Fruit fly (Drosophila melanogaster): ENCODE data around the gene CG17650.

The CG17650 gene

dm6 chr2L:1727162-1727825 lies 31.6 kb downstream of the CG17650 start:
- TF ChIP-seq Hr83 (GFP tag; optimal IDR thresholded peaks at IDR 0.05; ENCODE audit: poor library complexity, severe bottlenecking) (peak; percentile 30), dl (GFP tag; optimal IDR thresholded peaks at IDR 0.05; ENCODE audit: insufficient read depth in 1 of 2, partially characterized antibody in 2 of 2) (peak; percentile 54 to 61), rgr (GFP tag; optimal IDR thresholded peaks at IDR 0.05) (no peak), brk (GFP tag; optimal IDR thresholded peaks at IDR 0.05) (no peak), Dif (GFP tag; optimal IDR thresholded peaks at IDR 0.05; ENCODE audit: partially characterized antibody) (peak; percentile 69)

DNA sequence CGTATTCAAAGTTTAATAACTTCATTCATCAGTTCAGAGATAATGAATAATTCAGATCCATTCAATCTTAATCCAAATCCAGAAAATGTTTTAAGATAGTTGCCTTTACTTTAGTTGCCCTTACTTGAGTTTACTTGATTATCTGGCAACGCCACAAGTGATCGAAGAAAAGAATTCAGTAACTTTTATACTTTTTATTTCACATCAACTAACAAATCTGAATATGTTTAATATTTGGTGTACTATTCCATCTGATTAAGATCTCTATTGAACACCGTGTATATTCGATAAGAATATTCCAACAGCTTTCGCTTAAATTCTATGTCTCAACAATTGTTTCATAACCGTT lies 34.3 kb downstream of the CG17650 start:
- TF ChIP-seq OdsH (GFP tag; optimal IDR thresholded peaks at IDR 0.05) (no peak), HLH106 (tag; optimal IDR thresholded peaks at IDR 0.05) (no peak), Sp1 (GFP tag; optimal IDR thresholded peaks at IDR 0.05) (no peak), lola (GFP tag; optimal IDR thresholded peaks at IDR 0.05) (no peak), CG32264 (GFP tag; optimal IDR thresholded peaks at IDR 0.05) (no peak)

dm6 chr2L:1723937-1724591 lies 34.8 kb downstream of the CG17650 start, which contains the start of gene Rim2:
Gene Rim2 (minus strand): TSS chr2L:1724388.
- TF ChIP-seq brk (GFP tag; optimal IDR thresholded peaks at IDR 0.05) (peak; percentile 44), dl (GFP tag; optimal IDR thresholded peaks at IDR 0.05; ENCODE audit: insufficient read depth in 1 of 2, partially characterized antibody in 2 of 2) (no peak), GATAd (GFP tag; optimal IDR thresholded peaks at IDR 0.05) (no peak), Hr83 (GFP tag; optimal IDR thresholded peaks at IDR 0.05; ENCODE audit: poor library complexity, severe bottlenecking) (no peak), rgr (GFP tag; optimal IDR thresholded peaks at IDR 0.05) (peak; percentile 45), tai (GFP tag; optimal IDR thresholded peaks at IDR 0.05) (no peak), HLH106 (tag; optimal IDR thresholded peaks at IDR 0.05) (peak; percentile 16), Myc (optimal IDR thresholded peaks at IDR 0.05) (peak; percentile 10), Abd-B (GFP tag; optimal IDR thresholded peaks at IDR 0.05) (no peak), jim (GFP tag; optimal IDR thresholded peaks at IDR 0.05) (no peak), sv (GFP tag; optimal IDR thresholded peaks at IDR 0.05) (no peak), Jra (GFP tag; optimal IDR thresholded peaks at IDR 0.05) (no peak), lola (GFP tag; optimal IDR thresholded peaks at IDR 0.05) (no peak), dsf (GFP tag; optimal IDR thresholded peaks at IDR 0.05; ENCODE audit: borderline replicate concordance) (no peak), CG9705 (GFP tag; optimal IDR thresholded peaks at IDR 0.05) (no peak), CrebA (GFP tag; optimal IDR thresholded peaks at IDR 0.05; ENCODE audit: borderline replicate concordance) (no peak), br (GFP tag; optimal IDR thresholded peaks at IDR 0.05) (no peak), Vsx2 (GFP tag; optimal IDR thresholded peaks at IDR 0.05; ENCODE audit: partially characterized antibody) (no peak), CG32264 (GFP tag; optimal IDR thresholded peaks at IDR 0.05) (no peak), OdsH (GFP tag; optimal IDR thresholded peaks at IDR 0.05) (no peak), Hnf4 (GFP tag; optimal IDR thresholded peaks at IDR 0.05) (no peak), foxo (GFP tag; optimal IDR thresholded peaks at IDR 0.05) (peak in 1 of 2 experiments; percentile 15), Rel (GFP tag; optimal IDR thresholded peaks at IDR 0.05) (no peak), Rel (tag; optimal IDR thresholded peaks at IDR 0.05) (peak; percentile 87), Mio (GFP tag; optimal IDR thresholded peaks at IDR 0.05) (no peak), pan (optimal IDR thresholded peaks at IDR 0.05) (no peak), fru (GFP tag; optimal IDR thresholded peaks at IDR 0.05) (no peak), Hr78 (GFP tag; optimal IDR thresholded peaks at IDR 0.05) (no peak), psq (GFP tag; optimal IDR thresholded peaks at IDR 0.05) (no peak), usp (GFP tag; optimal IDR thresholded peaks at IDR 0.05) (no peak), ey (GFP tag; optimal IDR thresholded peaks at IDR 0.05) (no peak), sage (GFP tag; optimal IDR thresholded peaks at IDR 0.05) (no peak), woc (GFP tag; optimal IDR thresholded peaks at IDR 0.05) (no peak), Dfd (GFP tag; optimal IDR thresholded peaks at IDR 0.05) (no peak), dmrt93B (GFP tag; optimal IDR thresholded peaks at IDR 0.05) (no peak), h (GFP tag; optimal IDR thresholded peaks at IDR 0.05) (peak; percentile 17), Dif (GFP tag; optimal IDR thresholded peaks at IDR 0.05; ENCODE audit: partially characterized antibody) (no peak), N (GFP tag; optimal IDR thresholded peaks at IDR 0.05) (no peak), Sp1 (GFP tag; optimal IDR thresholded peaks at IDR 0.05) (peak; percentile 53)

Measured in whole organism, wandering third instar larva.